Worm (Caenorhabditis elegans): ENCODE measurements around the gene cct-3.
"Not testable (repeated sequence)": the region's sequence is repeated elsewhere in the genome, so short reads cannot be mapped to it uniquely, and the experiment has no call there.

The cct-3 gene

ce11 chrII:2230368-2230767 lies 3.0 kb upstream of the cct-3 start:
- TF ChIP-seq aha-1 (tag; optimal IDR thresholded peaks at IDR 0.05) = no peak
- TF ChIP-seq swsn-7 (tag; optimal IDR thresholded peaks at IDR 0.05) = no peak
- no peak for TF ChIP-seq lin-39 (tag; optimal IDR thresholded peaks at IDR 0.05)
- peak; percentile 4 for TF ChIP-seq nhr-85 (tag)
- TF ChIP-seq fkh-10 (GFP tag; optimal IDR thresholded peaks at IDR 0.05) = no peak
- no peak for TF ChIP-seq grh-1 (GFP tag; IDR thresholded peaks at IDR 0.05)
- no peak for TF ChIP-seq unc-86 (tag; optimal IDR thresholded peaks at IDR 0.05)
- TF ChIP-seq jun-1 (tag; optimal IDR thresholded peaks at IDR 0.05) = no peak
- no peak for TF ChIP-seq C16A3.4 (tag; optimal IDR thresholded peaks at IDR 0.05)

DNA sequence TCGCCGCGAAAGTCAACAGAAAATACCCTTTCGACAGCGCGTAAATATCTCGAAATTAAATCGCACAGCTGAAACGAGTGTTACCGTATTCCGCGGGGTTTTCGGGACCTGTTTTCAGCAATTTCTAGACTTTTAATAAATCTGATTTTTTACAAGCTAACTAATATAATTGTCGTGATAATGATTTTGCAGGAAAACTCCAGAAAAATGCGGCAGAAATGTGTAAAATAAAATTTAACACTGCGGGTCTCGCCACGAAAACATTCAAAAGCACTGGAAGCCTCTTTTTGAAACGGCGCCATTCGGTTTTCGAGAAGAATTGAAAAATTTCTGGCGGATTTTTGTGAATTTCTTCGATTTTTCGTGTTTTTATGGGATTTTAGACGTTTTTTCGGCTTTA lies 911 bp upstream of the cct-3 start, which contains the start of gene F54A3.6:
Gene F54A3.6 (minus strand): TSS at position 42 of the 400 bp plus-strand sequence.
- TF ChIP-seq lsy-2 (tag; optimal IDR thresholded peaks at IDR 0.05) (peak; percentile 60 to 90), efl-1 (optimal IDR thresholded peaks at IDR 0.05) (peak; percentile 9 to 15), isw-1 (GFP tag; IDR thresholded peaks at IDR 0.05) (peak; percentile 57)
- TF ChIP-seq efl-1 (GFP tag; optimal IDR thresholded peaks at IDR 0.05 in 1 of 2) = not testable (repeated sequence)

DNA sequence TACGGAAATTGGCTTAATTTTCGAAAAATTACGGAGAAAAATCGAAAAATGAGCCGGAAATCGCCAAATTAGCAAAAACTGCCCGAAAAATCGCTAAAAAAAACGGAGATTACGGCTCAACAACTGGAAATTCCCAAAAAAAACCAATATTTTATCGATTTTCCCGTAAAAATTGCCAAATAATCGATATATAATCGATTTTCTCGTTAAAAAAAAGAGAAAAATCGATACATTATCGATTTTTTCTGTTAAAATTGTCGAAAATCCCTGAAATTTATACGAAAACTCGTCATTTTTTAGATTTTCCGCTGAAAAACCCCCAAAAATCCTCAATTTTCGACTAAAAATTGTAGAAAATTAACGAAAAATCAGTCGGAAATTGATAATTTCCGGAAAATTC lies 3.0 kb downstream of the cct-3 start:
- TF ChIP-seq dpl-1 (GFP tag; optimal IDR thresholded peaks at IDR 0.05) (no peak), nhr-28 (tag; optimal IDR thresholded peaks at IDR 0.05) (no peak), lsy-2 (tag; optimal IDR thresholded peaks at IDR 0.05) (no peak), blmp-1 (tag; optimal IDR thresholded peaks at IDR 0.05) (no peak), nhr-237 (tag; optimal IDR thresholded peaks at IDR 0.05) (no peak), unc-30 (tag; optimal IDR thresholded peaks at IDR 0.05) (no peak), zag-1 (tag; optimal IDR thresholded peaks at IDR 0.05) (no peak), efl-3 (GFP tag; optimal IDR thresholded peaks at IDR 0.05) (no peak)

DNA sequence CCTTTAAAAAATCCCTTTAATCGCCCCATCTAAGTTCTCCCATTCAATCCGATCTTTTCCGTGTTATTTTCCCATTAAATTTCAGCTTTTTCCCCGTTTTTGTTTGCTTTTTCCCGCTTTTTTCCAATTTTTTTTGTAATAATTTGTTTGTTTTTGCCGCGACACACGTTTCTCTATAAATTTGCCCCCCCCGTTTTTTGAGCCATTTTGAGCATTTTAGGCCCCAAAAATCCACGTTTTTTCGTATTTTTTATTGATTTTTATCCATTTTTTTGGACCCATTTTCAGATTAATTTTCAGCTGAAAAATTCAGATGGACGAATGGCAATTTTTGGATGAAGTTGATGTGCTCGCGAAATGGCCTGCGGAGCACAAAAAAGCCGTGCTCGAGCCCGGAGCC lies 10.0 kb downstream of the cct-3 start, which contains the start of gene F54A3.2:
Gene F54A3.2 (plus strand): TSS at position 301 of the 400 bp plus-strand sequence.
- TF ChIP-seq efl-1 (optimal IDR thresholded peaks at IDR 0.05) (no peak), efl-1 (GFP tag; optimal IDR thresholded peaks at IDR 0.05 in 1 of 2) (peak in 1 of 2 experiments; percentile 54), sup-37 (GFP tag; optimal IDR thresholded peaks at IDR 0.05) (no peak), nhr-85 (tag) (peak; percentile 7)

- TF ChIP-seq blmp-1 (tag; optimal IDR thresholded peaks at IDR 0.05) = no peak
- no peak for TF ChIP-seq unc-30 (tag; optimal IDR thresholded peaks at IDR 0.05)
- peak; percentile 8 for TF ChIP-seq ceh-8 (GFP tag; optimal IDR thresholded peaks at IDR 0.05)
These were observed 18.3 kb downstream of the cct-3 start for ce11 chrII:2251617-2252016.

ce11 chrII:2253676-2254075 lies 20.3 kb downstream of the cct-3 start:
- TF ChIP-seq fkh-4 (tag; optimal IDR thresholded peaks at IDR 0.05; ENCODE audit: borderline replicate concordance) (no peak), lin-14 (GFP tag; optimal IDR thresholded peaks at IDR 0.05) (no peak), dpl-1 (GFP tag; optimal IDR thresholded peaks at IDR 0.05) (no peak), nhr-77 (tag; optimal IDR thresholded peaks at IDR 0.05) (no peak), efl-3 (GFP tag; optimal IDR thresholded peaks at IDR 0.05) (no peak), nhr-71 (tag; optimal IDR thresholded peaks at IDR 0.05) (no peak), nhr-84 (tag; optimal IDR thresholded peaks at IDR 0.05) (no peak), F16B12.6 (tag; optimal IDR thresholded peaks at IDR 0.05) (no peak), lsy-2 (tag; optimal IDR thresholded peaks at IDR 0.05) (no peak), nhr-85 (tag) (no peak), lin-39 (tag; optimal IDR thresholded peaks at IDR 0.05) (no peak), fkh-8 (tag; optimal IDR thresholded peaks at IDR 0.05) (no peak), unc-86 (tag; optimal IDR thresholded peaks at IDR 0.05) (no peak), lin-35 (GFP tag; optimal IDR thresholded peaks at IDR 0.05) (no peak), fos-1 (tag; optimal IDR thresholded peaks at IDR 0.05) (no peak), nhr-47 (tag; optimal IDR thresholded peaks at IDR 0.05) (no peak), efl-1 (optimal IDR thresholded peaks at IDR 0.05) (no peak), efl-1 (GFP tag; optimal IDR thresholded peaks at IDR 0.05 in 1 of 2) (no peak), C16A3.4 (tag; optimal IDR thresholded peaks at IDR 0.05) (no peak), nhr-11 (tag; optimal IDR thresholded peaks at IDR 0.05) (no peak), hlh-17 (GFP tag; optimal IDR thresholded peaks at IDR 0.05; ENCODE audit: borderline replicate concordance) (no peak)

All from whole organism, L1 larva.